Worm (Caenorhabditis elegans): ENCODE data around the gene syx-4.

Gene syx-4

DNA sequence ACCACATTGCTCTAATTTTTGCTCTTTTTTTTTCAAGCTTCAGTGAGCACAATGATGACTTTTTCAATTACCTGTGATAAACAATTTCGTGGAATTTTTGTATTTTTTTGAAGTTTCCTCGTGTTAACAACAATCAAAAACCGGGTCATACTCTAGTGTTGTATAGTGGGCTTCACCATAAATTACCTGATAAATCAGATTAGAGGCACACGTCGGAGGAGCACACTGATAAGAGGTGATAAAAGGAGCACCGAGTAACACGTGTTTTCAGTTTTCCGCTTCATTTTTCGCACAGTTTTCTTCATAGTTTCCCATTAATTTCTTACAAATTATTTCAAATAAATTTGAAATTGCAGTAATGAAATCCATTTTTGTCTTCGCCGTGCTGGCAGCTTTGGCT lies 24.2 kb downstream of the syx-4 start, which contains the start of gene spp-8:
Gene spp-8 (plus strand): TSS at position 357 of the 400 bp plus-strand sequence.
- TF ChIP-seq lin-35 (GFP tag; optimal IDR thresholded peaks at IDR 0.05) (peak in 1 of 2 experiments; percentile 45), nhr-71 (tag; optimal IDR thresholded peaks at IDR 0.05) (no peak), isw-1 (GFP tag; IDR thresholded peaks at IDR 0.05) (no peak), efl-1 (optimal IDR thresholded peaks at IDR 0.05) (no peak), efl-1 (GFP tag; optimal IDR thresholded peaks at IDR 0.05 in 1 of 2) (peak in 1 of 2 experiments; percentile 45), mdl-1 (tag; optimal IDR thresholded peaks at IDR 0.05) (peak in 1 of 2 experiments; percentile 25), elt-2 (tag; optimal IDR thresholded peaks at IDR 0.05) (peak; percentile 96), nhr-20 (tag; optimal IDR thresholded peaks at IDR 0.05) (peak; percentile 48), egl-13 (tag; optimal IDR thresholded peaks at IDR 0.05) (no peak)

DNA sequence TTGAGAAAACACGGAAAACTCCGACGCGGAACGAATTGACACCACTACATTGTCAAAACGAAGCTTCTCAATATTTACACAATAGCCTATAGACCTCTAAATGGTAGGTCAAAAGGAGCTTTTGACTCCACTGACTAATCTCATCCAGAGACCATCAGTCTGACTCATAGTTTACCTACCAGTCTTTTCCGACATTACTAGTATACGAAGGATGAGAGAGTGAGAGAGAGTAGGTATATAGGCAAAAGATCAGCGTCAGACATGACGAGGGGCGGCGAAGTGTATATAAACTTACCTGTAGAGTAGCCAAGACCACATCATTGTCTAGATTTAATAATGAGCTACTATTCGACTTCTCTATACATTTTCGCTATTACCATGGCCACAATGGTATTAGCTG lies 30.1 kb downstream of the syx-4 start, which contains the start of gene srlf-3:
Gene srlf-3 (plus strand): TSS at position 301 of the 400 bp plus-strand sequence.
- TF ChIP-seq pqm-1 (tag; optimal IDR thresholded peaks at IDR 0.05) (no peak), egl-13 (tag; optimal IDR thresholded peaks at IDR 0.05) (no peak), swsn-7 (tag; optimal IDR thresholded peaks at IDR 0.05) (no peak), unc-62 (GFP tag; optimal IDR thresholded peaks at IDR 0.05) (no peak), zip-4 (GFP tag; optimal IDR thresholded peaks at IDR 0.05) (no peak), ces-1 (GFP tag; optimal IDR thresholded peaks at IDR 0.05) (no peak), nhr-237 (tag; optimal IDR thresholded peaks at IDR 0.05) (no peak), sptf-1 (tag; optimal IDR thresholded peaks at IDR 0.05) (no peak), nhr-77 (tag; optimal IDR thresholded peaks at IDR 0.05) (no peak), hlh-4 (tag; optimal IDR thresholded peaks at IDR 0.05) (no peak), irx-1 (tag; optimal IDR thresholded peaks at IDR 0.05) (no peak), jun-1 (tag; optimal IDR thresholded peaks at IDR 0.05) (no peak), ceh-8 (GFP tag; optimal IDR thresholded peaks at IDR 0.05) (no peak), ceh-82 (tag; optimal IDR thresholded peaks at IDR 0.05) (no peak), fos-1 (tag; optimal IDR thresholded peaks at IDR 0.05) (no peak), elt-2 (tag; optimal IDR thresholded peaks at IDR 0.05) (no peak), skn-1 (tag; optimal IDR thresholded peaks at IDR 0.05) (no peak), efl-1 (optimal IDR thresholded peaks at IDR 0.05) (no peak), efl-1 (GFP tag; optimal IDR thresholded peaks at IDR 0.05 in 1 of 2) (no peak), mep-1 (tag; optimal IDR thresholded peaks at IDR 0.05) (no peak)

DNA sequence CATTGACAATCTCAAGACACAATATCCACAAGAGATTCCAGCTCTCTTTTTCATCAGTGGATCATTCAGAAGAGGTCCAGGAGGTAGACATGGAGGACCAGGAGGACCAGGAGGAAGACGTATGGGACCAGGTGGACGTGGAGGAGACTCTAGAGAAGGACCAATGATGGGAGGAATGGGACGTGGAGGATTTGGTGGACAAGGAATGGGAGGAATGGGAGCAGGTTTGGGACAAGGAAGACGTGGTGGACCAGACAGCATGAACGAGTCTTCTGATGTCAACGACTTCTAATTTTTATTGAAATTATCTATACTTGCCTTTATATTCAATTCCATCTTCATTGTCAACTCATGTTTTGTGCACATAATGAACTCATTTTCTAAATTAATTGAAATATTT lies 31.0 kb downstream of the syx-4 start:
- no peak for TF ChIP-seq pax-3 (tag; optimal IDR thresholded peaks at IDR 0.05)
- TF ChIP-seq pqm-1 (tag; optimal IDR thresholded peaks at IDR 0.05), result no peak
- TF ChIP-seq vab-15 (tag; optimal IDR thresholded peaks at IDR 0.05), result no peak
- TF ChIP-seq nhr-77 (tag; optimal IDR thresholded peaks at IDR 0.05), result no peak
- no peak for TF ChIP-seq unc-86 (tag; optimal IDR thresholded peaks at IDR 0.05)
- no peak for TF ChIP-seq tbx-2 (tag; optimal IDR thresholded peaks at IDR 0.05)
- no peak for TF ChIP-seq lsy-2 (tag; optimal IDR thresholded peaks at IDR 0.05)
- TF ChIP-seq aly-2 (tag; optimal IDR thresholded peaks at IDR 0.05), result no peak
- no peak for TF ChIP-seq nhr-11 (tag; optimal IDR thresholded peaks at IDR 0.05)
- TF ChIP-seq sox-4 (tag; optimal IDR thresholded peaks at IDR 0.05), result no peak
- no peak for TF ChIP-seq lir-3 (tag; optimal IDR thresholded peaks at IDR 0.05; ENCODE audit: poor library complexity)
- TF ChIP-seq fkh-10 (GFP tag; optimal IDR thresholded peaks at IDR 0.05), result no peak
- TF ChIP-seq C04F5.9 (tag; optimal IDR thresholded peaks at IDR 0.05), result no peak
- TF ChIP-seq nhr-84 (tag; optimal IDR thresholded peaks at IDR 0.05), result no peak
- TF ChIP-seq elt-3 (tag; optimal IDR thresholded peaks at IDR 0.05), result no peak
- TF ChIP-seq egl-27 (tag; optimal IDR thresholded peaks at IDR 0.05), result no peak
- no peak for TF ChIP-seq ceh-88 (GFP tag; IDR thresholded peaks at IDR 0.05)
